Fruit fly (Drosophila melanogaster) whole organism, wandering third instar larva: ENCODE data around the gene CG6055.

Experiments
- Abd-B ChIP-seq: fragments of >200 bp; optimal IDR thresholded peaks from 2 replicates; lab custom pipeline; 2017; ENCODE audit warnings: missing biosample characterization, missing genetic modification characterization
- CG32264 ChIP-seq: fragments of 200-800 bp; sonication (Bioruptor generic); optimal IDR thresholded peaks from 2 replicates; lab custom pipeline; 2016; ENCODE audit warnings: missing biosample characterization, missing genetic modification characterization
- CG9705 ChIP-seq: fragments of 200-800 bp; sonication (Bioruptor generic); optimal IDR thresholded peaks from 2 replicates; lab custom pipeline; 2018; ENCODE audit warnings: missing biosample characterization, mild to moderate bottlenecking, missing genetic modification characterization
- CrebA ChIP-seq: fragments of 200-800 bp; sonication (Bioruptor generic); optimal IDR thresholded peaks from 2 replicates; lab custom pipeline; 2016; ENCODE audit warnings: missing biosample characterization, mild to moderate bottlenecking, missing genetic modification characterization, borderline replicate concordance
- Dfd ChIP-seq: fragments of >200 bp; optimal IDR thresholded peaks from 2 replicates; lab custom pipeline; 2017; ENCODE audit warnings: missing biosample characterization, missing genetic modification characterization
- GATAd ChIP-seq: sonication (Bioruptor generic); optimal IDR thresholded peaks from 2 replicates; lab custom pipeline; 2016; ENCODE audit warnings: missing biosample characterization, missing genetic modification characterization
- HLH106 ChIP-seq: fragments of 200-800 bp; optimal IDR thresholded peaks from 3 replicates; lab custom pipeline; 2019; ENCODE audit warnings: missing biosample characterization, mild to moderate bottlenecking, missing genetic modification characterization, moderate library complexity
- Hnf4 ChIP-seq: fragments of 200-800 bp; sonication (Bioruptor generic); optimal IDR thresholded peaks from 2 replicates; lab custom pipeline; 2016; ENCODE audit warnings: missing biosample characterization, mild to moderate bottlenecking, missing genetic modification characterization
- Hr78 ChIP-seq: fragments of >200 bp; optimal IDR thresholded peaks from 2 replicates; lab custom pipeline; 2017; ENCODE audit warnings: missing biosample characterization, missing genetic modification characterization
- Hr83 ChIP-seq: fragments of 200-300 bp; sonication (Bioruptor generic); optimal IDR thresholded peaks from 2 replicates; lab custom pipeline; 2016; ENCODE audit warnings: missing biosample characterization, mild to moderate bottlenecking, missing genetic modification characterization, moderate library complexity; ENCODE audit not compliant: poor library complexity, severe bottlenecking
- Jra ChIP-seq: sonication (Bioruptor generic); optimal IDR thresholded peaks from 2 replicates; lab custom pipeline; 2016; ENCODE audit warnings: missing biosample characterization, missing genetic modification characterization
- Mio ChIP-seq: sonication (Bioruptor generic); optimal IDR thresholded peaks from 2 replicates; lab custom pipeline; 2016; ENCODE audit warnings: missing biosample characterization, missing genetic modification characterization
- Myc ChIP-seq: fragments of >200 bp; optimal IDR thresholded peaks from 2 replicates; lab custom pipeline; 2017
- N ChIP-seq: fragments of >200 bp; optimal IDR thresholded peaks from 2 replicates; lab custom pipeline; 2018; ENCODE audit warnings: missing biosample characterization, missing external identifiers, missing genetic modification characterization
- OdsH ChIP-seq: fragments of 200-800 bp; sonication (Bioruptor generic); optimal IDR thresholded peaks from 2 replicates; lab custom pipeline; 2016; ENCODE audit warnings: missing biosample characterization, mild to moderate bottlenecking, missing genetic modification characterization
- Sp1 ChIP-seq: fragments of 200-800 bp; sonication (Bioruptor generic); optimal IDR thresholded peaks from 3 replicates; lab custom pipeline; 2019; ENCODE audit warnings: missing biosample characterization, mild to moderate bottlenecking, missing genetic modification characterization, moderate library complexity
- Vsx2 ChIP-seq: fragments of 200-300, 225-300 bp; sonication (Bioruptor generic); optimal IDR thresholded peaks from 2 replicates; lab custom pipeline; 2018; ENCODE audit warnings: missing biosample characterization, missing genetic modification characterization; ENCODE audit not compliant: partially characterized antibody
- brk ChIP-seq: fragments of 200-800 bp; sonication (Bioruptor generic); optimal IDR thresholded peaks from 2 replicates; lab custom pipeline; 2016; ENCODE audit warnings: missing biosample characterization, mild to moderate bottlenecking, missing genetic modification characterization
- dl ChIP-seq, 2 experiments: fragments of 175-275, 200-275 bp in 1 of 2; fragments of 200-275 bp in 1 of 2; sonication (Bioruptor generic); optimal IDR thresholded peaks; lab custom pipeline; 2018; ENCODE audit warnings: mild to moderate bottlenecking in 2 of 2, missing biosample characterization in 2 of 2, missing genetic modification characterization in 2 of 2, moderate library complexity in 2 of 2; ENCODE audit not compliant: partially characterized antibody in 2 of 2, insufficient read depth in 1 of 2
- dmrt93B ChIP-seq: fragments of 200-800 bp; sonication (Bioruptor generic); optimal IDR thresholded peaks from 2 replicates; lab custom pipeline; 2018; ENCODE audit warnings: missing biosample characterization, mild to moderate bottlenecking, missing genetic modification characterization
- dsf ChIP-seq: sonication (Bioruptor generic); optimal IDR thresholded peaks from 2 replicates; lab custom pipeline; 2016; ENCODE audit warnings: missing biosample characterization, missing genetic modification characterization, borderline replicate concordance
- ey ChIP-seq: fragments of 200-800 bp; sonication (Bioruptor generic); optimal IDR thresholded peaks from 2 replicates; lab custom pipeline; 2016; ENCODE audit warnings: missing biosample characterization, missing genetic modification characterization
- foxo ChIP-seq, 2 experiments: fragments of 200-800 bp; sonication (Bioruptor generic); optimal IDR thresholded peaks; 2 replicates in 1 of 2; 3 replicates in 1 of 2; lab custom pipeline; 2016 to 2017; ENCODE audit warnings: missing biosample characterization in 2 of 2, missing genetic modification characterization in 2 of 2
- fru ChIP-seq: fragments of 200-800 bp; sonication (Bioruptor generic); optimal IDR thresholded peaks from 3 replicates; lab custom pipeline; 2016; ENCODE audit warnings: missing biosample characterization, mild to moderate bottlenecking, missing genetic modification characterization
- h ChIP-seq: fragments of 200-800 bp; sonication (Bioruptor generic); optimal IDR thresholded peaks from 3 replicates; lab custom pipeline; 2016; ENCODE audit warnings: missing biosample characterization, mild to moderate bottlenecking, missing genetic modification characterization
- jim ChIP-seq: fragments of 175-275, 200-325 bp; sonication (Bioruptor generic); optimal IDR thresholded peaks from 2 replicates; lab custom pipeline; 2016; ENCODE audit warnings: missing biosample characterization, mild to moderate bottlenecking, missing genetic modification characterization
- lola ChIP-seq: fragments of >200 bp; optimal IDR thresholded peaks from 2 replicates; lab custom pipeline; 2017; ENCODE audit warnings: missing biosample characterization, missing genetic modification characterization
- pan ChIP-seq: fragments of >200 bp; optimal IDR thresholded peaks from 2 replicates; lab custom pipeline; 2017
- psq ChIP-seq: fragments of 200-800 bp; sonication (Bioruptor generic); optimal IDR thresholded peaks from 3 replicates; lab custom pipeline; 2017; ENCODE audit warnings: missing biosample characterization, mild to moderate bottlenecking, missing genetic modification characterization, moderate library complexity
- rgr ChIP-seq: fragments of 200-800 bp; sonication (Bioruptor generic); optimal IDR thresholded peaks from 3 replicates; lab custom pipeline; 2016; ENCODE audit warnings: missing biosample characterization, mild to moderate bottlenecking, missing genetic modification characterization
- sage ChIP-seq: fragments of 200-800 bp; sonication (Bioruptor generic); optimal IDR thresholded peaks from 2 replicates; lab custom pipeline; 2016; ENCODE audit warnings: missing biosample characterization, mild to moderate bottlenecking, missing genetic modification characterization
- sv ChIP-seq: fragments of 200-800 bp; sonication (Bioruptor generic); optimal IDR thresholded peaks from 3 replicates; lab custom pipeline; 2016; ENCODE audit warnings: missing biosample characterization, missing genetic modification characterization
- usp ChIP-seq: fragments of >200 bp; optimal IDR thresholded peaks from 2 replicates; lab custom pipeline; 2017; ENCODE audit warnings: missing biosample characterization, missing genetic modification characterization
- woc ChIP-seq: sonication (Bioruptor generic); optimal IDR thresholded peaks from 2 replicates; lab custom pipeline; 2016; ENCODE audit warnings: missing biosample characterization, mild to moderate bottlenecking, missing genetic modification characterization

CG6055 gene

DNA sequence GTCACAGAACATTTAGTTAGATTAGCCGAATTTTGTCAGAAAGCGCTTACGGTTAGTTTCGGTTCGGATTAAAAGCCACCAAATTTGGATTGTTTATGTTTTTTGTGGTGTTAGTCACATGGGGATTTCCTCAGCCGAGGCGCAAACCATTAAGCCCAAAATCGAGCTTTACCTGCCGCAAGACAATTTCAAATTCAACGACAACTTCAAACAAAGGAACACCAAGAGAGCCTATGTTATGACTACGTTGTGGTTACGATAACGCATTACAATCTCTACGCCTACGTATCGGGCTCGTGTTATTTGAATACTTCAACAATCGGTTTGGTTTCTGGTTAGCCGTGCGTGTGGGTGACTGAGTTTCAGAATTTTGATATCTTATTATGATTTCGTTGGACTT, 6.9 kb downstream of the CG6055 start:
- no peak for TF ChIP-seq dl (GFP tag; optimal IDR thresholded peaks at IDR 0.05; lab: Kevin White, UChicago; ENCODE audit: insufficient read depth in 1 of 2, partially characterized antibody in 2 of 2)
- no peak for TF ChIP-seq sv (GFP tag; lab: Kevin White, UChicago)
- TF ChIP-seq Abd-B (GFP tag; lab: Kevin White, UChicago): no peak
- no peak for TF ChIP-seq Mio (GFP tag; lab: Kevin White, UChicago)
- no peak for TF ChIP-seq Dfd (GFP tag; lab: Kevin White, UChicago)
- TF ChIP-seq Hnf4: no peak
- no peak for TF ChIP-seq brk (GFP tag; lab: Kevin White, UChicago)
- no peak for TF ChIP-seq N (GFP tag; lab: Kevin White, UChicago)
- TF ChIP-seq Jra (GFP tag; lab: Kevin White, UChicago): no peak
- TF ChIP-seq dmrt93B (GFP tag; lab: Kevin White, UChicago): no peak
- no peak for TF ChIP-seq Myc (lab: Kevin White, UChicago)
- no peak for TF ChIP-seq GATAd (GFP tag; lab: Kevin White, UChicago)
- TF ChIP-seq Sp1 (GFP tag; lab: Kevin White, UChicago): no peak
- no peak for TF ChIP-seq usp

DNA sequence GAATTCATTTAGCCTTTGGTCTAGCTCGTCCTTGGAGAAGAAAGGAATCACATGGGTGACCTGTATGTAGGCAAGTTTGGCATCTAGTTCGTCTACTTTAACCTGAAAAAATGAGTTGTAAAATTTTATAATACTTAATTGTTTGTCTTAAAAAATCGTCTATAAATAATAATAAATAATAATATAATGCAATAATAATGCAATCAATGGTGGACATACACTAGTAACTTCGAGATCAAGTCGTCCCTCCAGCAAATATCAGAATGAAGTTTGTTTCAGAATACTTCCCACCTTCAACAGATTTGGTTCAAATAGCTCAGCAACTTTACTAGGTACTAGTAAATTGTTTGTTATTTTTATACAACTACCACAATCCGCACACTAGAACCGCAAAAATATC, 8.1 kb downstream of the CG6055 start, which contains the start of gene CG6441:
Gene CG6441, plus strand, starts transcription at position 301 of the 400 bp plus-strand sequence.
- TF ChIP-seq CG9705 (GFP tag; lab: Kevin White, UChicago) (no peak), fru (no peak), woc (GFP tag; lab: Kevin White, UChicago) (no peak), lola (GFP tag; lab: Kevin White, UChicago) (no peak), Hr83 (GFP tag; lab: Kevin White, UChicago) (no peak), HLH106 (no peak), Myc (lab: Kevin White, UChicago) (no peak), OdsH (no peak), CG32264 (GFP tag; lab: Kevin White, UChicago) (no peak), h (GFP tag; lab: Kevin White, UChicago) (no peak), usp (no peak), jim (GFP tag; lab: Kevin White, UChicago) (no peak), N (GFP tag; lab: Kevin White, UChicago) (no peak), dsf (GFP tag; lab: Kevin White, UChicago) (no peak), Hnf4 (no peak), psq (GFP tag; lab: Kevin White, UChicago) (no peak), Jra (GFP tag; lab: Kevin White, UChicago) (no peak), Mio (GFP tag; lab: Kevin White, UChicago) (no peak), foxo (GFP tag; optimal IDR thresholded peaks at IDR 0.05; lab: Kevin White, UChicago) (no peak), sv (GFP tag; lab: Kevin White, UChicago) (no peak)

DNA sequence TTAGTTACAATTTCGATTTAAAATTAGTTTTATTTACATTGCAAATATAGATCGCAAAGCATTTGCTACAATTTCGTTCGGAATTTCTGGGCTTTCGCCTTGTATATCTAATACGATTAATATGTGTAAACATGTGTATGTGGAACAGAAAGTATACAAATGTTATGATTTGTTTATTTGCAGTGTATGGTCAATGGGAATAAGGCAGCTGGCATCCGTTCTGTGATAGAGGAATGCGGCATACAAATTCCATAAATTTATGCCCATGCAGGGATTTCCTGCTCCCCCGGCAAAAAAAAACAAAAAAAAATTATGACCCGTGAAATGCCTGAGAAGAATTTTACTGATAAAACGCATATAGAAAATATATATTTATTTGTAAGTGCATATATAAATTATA, 19.9 kb downstream of the CG6055 start:
- no peak for TF ChIP-seq sv (GFP tag; lab: Kevin White, UChicago)
- TF ChIP-seq ey: no peak

DNA sequence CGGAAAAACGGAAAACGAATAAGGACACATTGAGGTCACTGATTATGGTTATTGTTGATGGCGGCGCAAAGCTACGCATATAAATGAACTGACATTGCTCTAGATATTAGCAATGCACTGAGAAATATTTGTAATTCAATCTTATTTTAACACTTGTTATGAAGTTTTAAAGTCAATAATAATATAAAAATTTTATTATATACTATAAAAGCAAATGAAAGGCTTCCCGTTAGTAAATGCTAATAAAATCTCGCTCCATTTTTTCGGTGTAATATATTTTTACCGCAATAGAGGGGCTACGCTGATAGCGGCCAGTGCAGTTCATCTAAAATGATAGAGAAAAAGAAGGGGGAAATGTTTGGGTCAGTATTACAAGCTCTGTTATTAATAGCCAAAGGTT, 25.6 kb downstream of the CG6055 start:
- TF ChIP-seq OdsH: no peak
- TF ChIP-seq dmrt93B (GFP tag; lab: Kevin White, UChicago): no peak
- TF ChIP-seq Hr78 (GFP tag; lab: Kevin White, UChicago): no peak
- TF ChIP-seq sage: no peak
- no peak for TF ChIP-seq usp
- TF ChIP-seq pan (lab: Kevin White, UChicago): no peak
- TF ChIP-seq CG32264 (GFP tag; lab: Kevin White, UChicago): no peak
- no peak for TF ChIP-seq Hr83 (GFP tag; lab: Kevin White, UChicago)
- no peak for TF ChIP-seq Vsx2 (GFP tag; lab: Kevin White, UChicago)
- TF ChIP-seq CrebA (GFP tag; lab: Kevin White, UChicago): no peak
- no peak for TF ChIP-seq N (GFP tag; lab: Kevin White, UChicago)
- TF ChIP-seq ey: no peak
- TF ChIP-seq rgr: no peak
- TF ChIP-seq foxo (GFP tag; optimal IDR thresholded peaks at IDR 0.05; lab: Kevin White, UChicago): no peak
- TF ChIP-seq Dfd (GFP tag; lab: Kevin White, UChicago): no peak
- no peak for TF ChIP-seq CG9705 (GFP tag; lab: Kevin White, UChicago)
